Fruit fly (Drosophila melanogaster) whole organism, adult: ENCODE measurements around the gene CG13392.

Experiments
- CG12768 ChIP-seq: fragments of 200-800 bp; sonication (Bioruptor generic); optimal IDR thresholded peaks from 2 replicates; lab custom pipeline; 2017; ENCODE audit warnings: missing biosample characterization, missing genetic modification characterization, mild to moderate bottlenecking, moderate library complexity, missing genetic modification reagents
- CG14711 ChIP-seq: fragments of 200-800 bp; sonication (Bioruptor generic); optimal IDR thresholded peaks from 2 replicates; lab custom pipeline; 2018; ENCODE audit warnings: missing biosample characterization, mild to moderate bottlenecking, missing genetic modification characterization, moderate library complexity
- CG1620 ChIP-seq: fragments of 200-800 bp; sonication (Bioruptor generic); optimal IDR thresholded peaks from 2 replicates; lab custom pipeline; 2016; ENCODE audit warnings: missing biosample characterization, missing genetic modification characterization
- CG33017 ChIP-seq: fragments of 200-800 bp; sonication (Bioruptor generic); optimal IDR thresholded peaks from 2 replicates; lab custom pipeline; 2018; ENCODE audit warnings: missing biosample characterization, mild to moderate bottlenecking, missing genetic modification characterization, moderate library complexity
- CG5204 ChIP-seq: fragments of 200-800 bp; sonication (Bioruptor generic); optimal IDR thresholded peaks from 2 replicates; lab custom pipeline; 2016; ENCODE audit warnings: missing biosample characterization, missing genetic modification characterization
- CG7045 ChIP-seq: fragments of 200-800 bp; sonication (Bioruptor generic); optimal IDR thresholded peaks from 2 replicates; lab custom pipeline; 2017; ENCODE audit warnings: missing biosample characterization, mild to moderate bottlenecking, missing genetic modification characterization
- Mnt ChIP-seq: fragments of 200-800 bp; sonication (Bioruptor generic); optimal IDR thresholded peaks from 2 replicates; lab custom pipeline; 2016; ENCODE audit warnings: missing biosample characterization, mild to moderate bottlenecking, missing genetic modification characterization
- bab1 ChIP-seq: fragments of 200-800 bp; sonication (Bioruptor generic); optimal IDR thresholded peaks from 3 replicates; lab custom pipeline; 2019; ENCODE audit warnings: missing biosample characterization, mild to moderate bottlenecking, missing genetic modification characterization, moderate library complexity
- cic ChIP-seq: fragments of 200-800 bp; sonication (Bioruptor generic); optimal IDR thresholded peaks from 2 replicates; lab custom pipeline; 2017; ENCODE audit warnings: missing biosample characterization, mild to moderate bottlenecking, missing genetic modification characterization, moderate library complexity
- kay ChIP-seq: fragments of 200-800 bp; sonication (Bioruptor generic); peaks from one replicate; lab custom pipeline; 2016; ENCODE audit warnings: missing biosample characterization, missing genetic modification characterization, borderline replicate concordance
- ovo ChIP-seq: fragments of 200-800 bp; sonication (Bioruptor generic); optimal IDR thresholded peaks from 2 replicates; lab custom pipeline; 2016; ENCODE audit warnings: missing biosample characterization, missing genetic modification characterization
- pad ChIP-seq: fragments of 200-800 bp; sonication (Bioruptor generic); optimal IDR thresholded peaks from 3 replicates; lab custom pipeline; 2017; ENCODE audit warnings: missing biosample characterization, missing genetic modification characterization, mild to moderate bottlenecking, moderate library complexity, missing genetic modification reagents
- tj ChIP-seq: fragments of 200-800 bp; sonication (Bioruptor generic); optimal IDR thresholded peaks from 3 replicates; lab custom pipeline; 2017; ENCODE audit warnings: missing biosample characterization, mild to moderate bottlenecking, missing genetic modification characterization, moderate library complexity
- toe ChIP-seq: fragments of 200-800 bp; sonication (Bioruptor generic); optimal IDR thresholded peaks from 2 replicates; lab custom pipeline; 2016; ENCODE audit warnings: missing biosample characterization, missing genetic modification characterization

DNA sequence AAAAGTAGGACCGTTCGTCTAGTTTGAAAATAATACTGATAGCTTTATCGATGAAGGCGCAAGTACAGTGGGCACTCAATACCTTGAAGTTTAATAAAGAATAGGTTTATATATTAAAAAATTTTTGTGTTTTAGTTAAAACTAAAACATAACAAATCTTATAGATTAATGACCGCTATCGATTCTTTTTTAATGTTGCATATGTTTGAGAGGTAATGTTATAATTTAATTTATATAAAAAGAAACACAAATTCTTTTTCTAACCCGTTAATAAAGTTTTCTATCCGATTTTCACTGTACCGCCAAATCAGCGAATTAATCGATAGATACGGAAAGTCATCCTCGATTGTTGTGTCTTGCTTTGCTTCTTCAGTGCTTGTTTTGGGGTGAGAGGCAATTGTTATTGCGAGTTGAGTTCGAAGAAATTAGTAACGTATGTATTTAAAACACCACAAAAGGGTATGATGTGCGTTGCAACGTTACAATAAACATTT, 1.5 kb upstream of the CG13392 start, which contains the start of the genes Dad1 and CG13384:
- peak; percentile 78 for TF ChIP-seq ovo (GFP tag; lab: Kevin White, UChicago)
- TF ChIP-seq cic (GFP tag; lab: Kevin White, UChicago), result peak; percentile 81
- TF ChIP-seq toe (GFP tag; lab: Kevin White, UChicago), result peak; percentile 89
- TF ChIP-seq CG1620 (GFP tag; lab: Kevin White, UChicago), result peak; percentile 85
- TF ChIP-seq bab1 (GFP tag; lab: Kevin White, UChicago), result peak; percentile 97
- peak; percentile 94 for TF ChIP-seq CG5204 (GFP tag; lab: Kevin White, UChicago)
- peak; percentile 92 for TF ChIP-seq CG14711 (tag; lab: Kevin White, UChicago)
- TF ChIP-seq kay (GFP tag; lab: Kevin White, UChicago), result peak; percentile 89
- peak; percentile 94 for TF ChIP-seq CG7045 (GFP tag; lab: Kevin White, UChicago)
- peak; percentile 72 for TF ChIP-seq Mnt (GFP tag; lab: Kevin White, UChicago)
- peak; percentile 88 for TF ChIP-seq tj (GFP tag; lab: Kevin White, UChicago)
- peak; percentile 96 for TF ChIP-seq CG33017 (tag; lab: Kevin White, UChicago)
- TF ChIP-seq CG12768 (GFP tag; lab: Kevin White, UChicago), result peak; percentile 96
- peak; percentile 83 for TF ChIP-seq pad (GFP tag; lab: Kevin White, UChicago)
